Worm (Caenorhabditis elegans): ENCODE measurements around the gene srbc-71.

- TF ChIP-seq unc-62 (GFP tag; optimal IDR thresholded peaks at IDR 0.05) (no peak), F37B4.10 (GFP tag; IDR thresholded peaks at IDR 0.05) (no peak), pha-4 (tag; optimal IDR thresholded peaks at IDR 0.05) (no peak), bed-1 (GFP tag; IDR thresholded peaks at IDR 0.05) (no peak), attf-3 (GFP tag; conservative IDR thresholded peaks at IDR 0.05) (no peak), nhr-80 (tag; optimal IDR thresholded peaks at IDR 0.05) (no peak), efl-1 (GFP tag; optimal IDR thresholded peaks at IDR 0.05) (no peak), dpl-1 (GFP tag; optimal IDR thresholded peaks at IDR 0.05) (no peak)
Observed at ce11 chrIV:4270925-4271324, 45.2 kb upstream of the srbc-71 start, which contains the start of gene F36A4.2.

All from whole organism, young adult.